Worm (Caenorhabditis elegans): ENCODE results near the gene ZK1320.13.

ce11 chrII:9691839-9692238 lies 11.2 kb downstream of the ZK1320.13 start, which contains the start of gene nlp-11:
- no peak for TF ChIP-seq pha-4 (tag; optimal IDR thresholded peaks at IDR 0.05)
- no peak for TF ChIP-seq lir-1 (GFP tag; conservative IDR thresholded peaks at IDR 0.05)
- TF ChIP-seq sptf-2 (GFP tag; optimal IDR thresholded peaks at IDR 0.05): no peak
- no peak for TF ChIP-seq rcor-1 (GFP tag; IDR thresholded peaks at IDR 0.05)
- TF ChIP-seq snpc-4 (GFP tag; optimal IDR thresholded peaks at IDR 0.05): no peak
- TF ChIP-seq snpc-4 (tag; optimal IDR thresholded peaks at IDR 0.05): no peak
- no peak for TF ChIP-seq aptf-3 (GFP tag; IDR thresholded peaks at IDR 0.05)
- no peak for TF ChIP-seq ceh-40 (GFP tag; IDR thresholded peaks at IDR 0.05)
- no peak for TF ChIP-seq lsy-27 (tag; optimal IDR thresholded peaks at IDR 0.05; ENCODE audit: borderline replicate concordance, insufficient read depth)
- TF ChIP-seq snpc-1.1 (tag; optimal IDR thresholded peaks at IDR 0.05; ENCODE audit: insufficient read depth): no peak
- no peak for TF ChIP-seq ztf-25 (GFP tag; IDR thresholded peaks at IDR 0.05)
- no peak for TF ChIP-seq efl-1 (GFP tag; optimal IDR thresholded peaks at IDR 0.05)
- no peak for TF ChIP-seq F52B5.7 (tag; optimal IDR thresholded peaks at IDR 0.05)
